Worm (Caenorhabditis elegans) whole organism, late embryonic: ENCODE data around the gene str-103.

ENCODE experiments used
- C08G9.2 ChIP-seq: sonication (generic microtip); optimal IDR thresholded peaks from 2 replicates; lab custom pipeline; 2016; ENCODE audit warnings: mild to moderate bottlenecking, missing genetic modification characterization, moderate library complexity, missing compliant biosample characterization
- C38D4.7 ChIP-seq: fragments of 200-800 bp; sonication (Bioruptor generic); optimal IDR thresholded peaks from 2 replicates; lab custom pipeline; 2018; ENCODE audit warnings: mild to moderate bottlenecking, missing genetic modification characterization, moderate library complexity, missing compliant biosample characterization
- ceh-31 ChIP-seq: sonication (generic microtip); optimal IDR thresholded peaks from 2 replicates; lab custom pipeline; 2016; ENCODE audit warnings: missing genetic modification characterization, missing compliant biosample characterization
- elt-2 ChIP-seq: sonication (generic microtip); optimal IDR thresholded peaks from 2 replicates; lab custom pipeline; 2016; ENCODE audit warnings: missing genetic modification reagents, missing genetic modification characterization, missing compliant biosample characterization
- hlh-30 ChIP-seq: sonication (generic microtip); optimal IDR thresholded peaks from 2 replicates; lab custom pipeline; 2017; ENCODE audit warnings: antibody characterized with exemption, missing genetic modification characterization, missing compliant biosample characterization; ENCODE audit not compliant: insufficient read depth
- hlh-6 ChIP-seq: sonication (generic microtip); optimal IDR thresholded peaks from 2 replicates; lab custom pipeline; 2016; ENCODE audit warnings: missing genotype, missing genetic modification characterization, missing compliant biosample characterization
- odd-2 ChIP-seq: sonication (generic microtip); optimal IDR thresholded peaks from 2 replicates; lab custom pipeline; 2017; ENCODE audit warnings: antibody characterized with exemption, mild to moderate bottlenecking, missing genetic modification characterization, missing compliant biosample characterization
- tbx-7 ChIP-seq: sonication (generic microtip); optimal IDR thresholded peaks from 2 replicates; lab custom pipeline; 2016; ENCODE audit warnings: missing genotype, missing genetic modification characterization, missing compliant biosample characterization

str-103 gene

ce11 chrV:16071167-16071566 lies 47.3 kb downstream of the str-103 start, which contains the start of gene nhr-176:
Gene nhr-176, plus strand, starts transcription at chrV:16071325.
- TF ChIP-seq hlh-30 (tag; lab: Kevin White, UChicago): no peak
- TF ChIP-seq elt-2 (tag; lab: Kevin White, UChicago): peak; percentile 52
- TF ChIP-seq, all 69 proteins: peak for 1

ce11 chrV:16068938-16069337 lies 49.6 kb downstream of the str-103 start, which contains the start of gene cyp-35D1:
Gene cyp-35D1, plus strand, starts transcription at chrV:16069238.
- TF ChIP-seq ceh-31 (no peak), hlh-6 (no peak), elt-2 (tag; lab: Kevin White, UChicago) (peak; percentile 4), C08G9.2 (tag; lab: Kevin White, UChicago) (no peak), odd-2 (no peak), C38D4.7 (GFP tag; lab: Kevin White, UChicago) (no peak), tbx-7 (tag; lab: Kevin White, UChicago) (no peak)
